Fruit fly (Drosophila melanogaster) Kc167 (cell line): ENCODE results near the gene CG32115.

Experiments used
- Myc ChIP-seq: fragments of >200 bp; optimal IDR thresholded peaks from 2 replicates; lab custom pipeline; 2017; ENCODE audit warnings: missing external identifiers
- Sin3A ChIP-seq: fragments of >200 bp; optimal IDR thresholded peaks from 2 replicates; lab custom pipeline; 2018; ENCODE audit warnings: missing external identifiers
- h ChIP-seq: fragments of >200 bp; optimal IDR thresholded peaks from 3 replicates; lab custom pipeline; 2018; ENCODE audit warnings: missing external identifiers
- insv ChIP-seq: fragments of >200 bp; optimal IDR thresholded peaks from 3 replicates; lab custom pipeline; 2018; ENCODE audit warnings: missing external identifiers
- psq ChIP-seq: fragments of >200 bp; optimal IDR thresholded peaks from 2 replicates; lab custom pipeline; 2017; ENCODE audit warnings: missing external identifiers
- ttk ChIP-seq: sonication (Bioruptor generic); optimal IDR thresholded peaks from 2 replicates; lab custom pipeline; 2017; ENCODE audit warnings: missing external identifiers

CG32115 gene

DNA sequence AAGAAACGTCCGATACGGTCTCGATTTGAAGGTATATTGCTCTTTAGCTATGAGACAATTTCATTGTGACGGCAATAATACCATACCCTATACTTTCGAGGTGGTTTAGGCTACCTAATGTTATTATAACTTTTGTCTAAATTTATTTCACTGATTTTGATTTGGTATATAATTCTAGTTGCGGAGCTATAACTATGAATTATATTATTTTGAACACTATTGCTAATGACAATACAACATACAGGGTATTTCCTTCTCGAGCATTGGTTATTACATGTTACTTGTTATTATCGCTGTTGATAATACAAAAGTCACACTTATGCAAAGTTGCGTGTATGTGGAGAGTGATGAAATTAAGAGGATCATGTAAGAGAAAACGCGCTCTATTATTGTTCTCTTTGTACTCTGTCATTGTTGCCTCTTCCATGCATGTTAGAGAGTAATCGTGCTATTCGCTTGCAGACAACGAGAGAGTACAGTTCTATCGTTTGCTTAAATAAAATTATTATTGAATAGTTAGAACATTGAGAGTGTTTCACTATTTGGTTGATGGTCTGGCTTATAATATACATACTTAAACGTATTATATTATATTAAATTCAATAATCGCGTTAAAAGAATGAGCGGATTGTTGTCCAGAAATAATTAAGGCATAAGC lies at the start of gene CG32115:
Gene CG32115, minus strand, starts transcription at position 38 of the 658 bp plus-strand sequence.
- TF ChIP-seq insv (lab: Kevin White, UChicago) = no peak
- TF ChIP-seq Myc = no peak

- TF ChIP-seq psq (no peak), ttk (lab: Kevin White, UChicago) (no peak)
Observed at dm6 chr3L:12954547-12954946, 41.1 kb upstream of the CG32115 start, which contains the start of gene CG10752. Gene CG10752 (minus strand): TSS chr3L:12954647.

- TF ChIP-seq psq (no peak), insv (lab: Kevin White, UChicago) (no peak), Sin3A (lab: Kevin White, UChicago) (no peak), ttk (lab: Kevin White, UChicago) (no peak), h (lab: Kevin White, UChicago) (no peak), Myc (no peak)
Observed at dm6 chr3L:12949386-12949785, 35.9 kb upstream of the CG32115 start.

DNA sequence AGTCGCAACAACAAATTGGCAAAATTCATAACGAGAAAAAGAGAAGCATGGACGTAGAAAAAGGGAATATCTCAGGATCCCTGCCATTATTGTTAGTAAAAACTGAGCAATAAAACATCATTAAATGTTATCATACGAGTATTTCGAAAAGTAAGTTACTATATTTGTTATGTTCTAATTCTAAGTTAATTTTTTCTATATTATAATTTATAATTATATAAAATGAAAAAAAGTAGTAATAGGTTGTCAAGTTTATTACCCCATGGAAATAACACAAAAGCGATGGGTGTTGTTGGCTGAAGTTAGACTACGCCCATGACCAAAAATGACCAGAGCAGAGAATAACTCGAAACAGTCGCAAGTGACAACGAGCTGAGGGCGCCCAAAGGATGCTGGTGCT lies 2.0 kb upstream of the CG32115 start:
- TF ChIP-seq Myc (no peak), psq (no peak), Sin3A (lab: Kevin White, UChicago) (no peak), insv (lab: Kevin White, UChicago) (no peak), h (lab: Kevin White, UChicago) (no peak), ttk (lab: Kevin White, UChicago) (no peak)

DNA sequence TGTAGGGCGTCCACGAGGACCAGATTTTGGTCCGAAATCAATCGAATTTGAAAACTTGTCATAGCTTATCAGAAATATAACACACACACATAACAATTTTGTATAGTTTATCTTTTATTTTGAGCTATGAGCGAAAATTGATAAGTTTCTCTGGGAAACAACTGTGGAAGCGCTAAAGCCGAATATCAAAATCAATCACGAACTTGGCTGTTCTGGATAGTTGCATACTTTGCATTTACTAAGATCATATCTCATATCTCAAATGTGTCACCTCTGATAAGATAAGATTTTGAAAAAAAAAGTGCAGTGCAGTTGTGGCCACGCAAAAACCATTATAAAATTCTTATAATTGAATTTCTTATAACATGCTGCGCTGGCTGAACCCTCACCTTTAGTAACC lies 9.8 kb downstream of the CG32115 start, which contains the start of gene CG32117:
Gene CG32117, minus strand, starts transcription at position 101 of the 400 bp plus-strand sequence.
- TF ChIP-seq Myc (no peak), insv (lab: Kevin White, UChicago) (no peak), psq (no peak), h (lab: Kevin White, UChicago) (no peak), ttk (lab: Kevin White, UChicago) (no peak), Sin3A (lab: Kevin White, UChicago) (no peak)

DNA sequence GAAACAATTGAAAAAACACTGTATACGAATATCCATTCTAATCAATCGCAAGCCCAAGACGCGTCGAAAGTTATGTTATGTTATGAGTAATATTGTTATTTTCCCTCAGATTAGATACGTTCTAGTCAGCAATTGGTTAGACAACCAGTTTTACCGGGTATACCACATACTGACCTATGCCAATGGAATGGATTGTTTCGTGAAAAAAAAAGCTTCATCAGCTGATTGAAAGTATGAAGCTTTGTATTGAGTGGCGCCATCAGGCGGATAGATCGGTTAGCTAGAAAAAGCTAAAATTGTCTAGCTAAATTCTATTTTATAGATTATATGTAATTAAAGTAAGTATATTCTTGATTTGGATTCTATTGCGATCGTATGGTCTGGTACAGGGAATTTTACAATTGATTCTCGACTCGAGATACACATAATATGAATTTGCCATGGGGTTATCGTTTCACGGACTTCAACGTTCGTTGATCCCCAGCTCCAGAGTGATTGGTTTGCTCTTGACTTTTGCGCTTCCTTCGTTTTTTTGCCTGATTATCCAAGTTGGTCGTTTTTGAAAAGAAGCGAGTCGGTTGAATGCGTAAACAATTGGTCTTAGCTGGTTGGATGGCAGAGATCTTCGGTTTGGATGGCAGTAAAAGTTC lies 10.7 kb downstream of the CG32115 start, which contains the start of gene CG12520:
Gene CG12520, minus strand, starts transcription at position 159 of the 650 bp plus-strand sequence.
- TF ChIP-seq Myc = no peak
- TF ChIP-seq Sin3A (lab: Kevin White, UChicago) = no peak
- TF ChIP-seq ttk (lab: Kevin White, UChicago) = no peak
- TF ChIP-seq h (lab: Kevin White, UChicago) = no peak
- no peak for TF ChIP-seq insv (lab: Kevin White, UChicago)
- TF ChIP-seq psq = no peak

dm6 chr3L:12892485-12893173 lies 20.8 kb downstream of the CG32115 start, which contains the start of gene CG14118:
Gene CG14118 (plus strand): TSS chr3L:12892658.
- TF ChIP-seq insv (lab: Kevin White, UChicago) = no peak
- TF ChIP-seq Myc = no peak
- TF ChIP-seq Sin3A (lab: Kevin White, UChicago) = no peak
- TF ChIP-seq ttk (lab: Kevin White, UChicago) = no peak
- no peak for TF ChIP-seq h (lab: Kevin White, UChicago)
- TF ChIP-seq psq = no peak

DNA sequence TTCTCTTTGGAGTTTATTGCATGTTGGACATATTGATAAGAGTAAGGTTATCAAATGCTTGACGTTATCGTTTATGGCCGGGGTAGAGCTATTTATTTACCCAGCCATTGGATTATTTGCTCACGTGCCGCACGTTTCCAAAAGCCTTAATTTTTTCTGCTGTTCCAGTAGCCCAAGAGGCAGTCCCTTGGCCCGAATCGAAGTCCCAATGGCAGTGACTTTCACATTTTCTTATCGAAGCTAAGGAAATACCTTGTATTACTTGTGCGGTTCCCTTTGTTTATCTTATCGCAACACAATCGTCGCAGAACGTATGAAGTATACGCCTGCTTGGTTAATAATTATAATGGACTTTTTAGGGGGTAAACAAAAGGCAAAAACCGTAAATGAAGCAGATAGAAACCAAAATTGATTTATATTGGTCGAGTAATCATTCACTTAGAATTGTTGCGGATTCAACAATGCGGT lies 24.1 kb downstream of the CG32115 start, which contains the start of gene CG43894:
Gene CG43894, plus strand, starts transcription at position 418 of the 468 bp plus-strand sequence.
- no peak for TF ChIP-seq Myc
- TF ChIP-seq h (lab: Kevin White, UChicago) = no peak
- no peak for TF ChIP-seq Sin3A (lab: Kevin White, UChicago)
- no peak for TF ChIP-seq ttk (lab: Kevin White, UChicago)
- TF ChIP-seq psq = no peak
- no peak for TF ChIP-seq insv (lab: Kevin White, UChicago)

DNA sequence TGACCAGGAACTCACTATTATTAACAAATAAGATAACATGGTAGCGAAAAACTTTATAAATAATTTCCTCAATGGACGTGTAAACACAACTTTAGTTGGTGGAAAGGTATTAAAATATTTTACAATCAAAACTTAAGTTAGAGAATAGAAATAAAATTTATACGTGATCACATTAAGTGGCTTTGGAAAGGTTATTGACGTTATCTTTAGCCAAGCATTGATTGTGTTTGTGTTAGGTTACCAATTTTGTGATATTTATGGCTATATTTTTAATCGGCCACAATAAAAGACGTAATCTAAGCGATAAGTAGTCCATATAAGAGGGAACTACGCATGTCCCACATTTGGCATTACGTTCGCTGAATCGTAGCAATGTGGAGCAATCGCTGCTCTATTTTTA lies 28.8 kb downstream of the CG32115 start, which contains the start of gene CG14120:
Gene CG14120, plus strand, starts transcription at position 360 of the 400 bp plus-strand sequence.
- TF ChIP-seq ttk (lab: Kevin White, UChicago) (no peak), insv (lab: Kevin White, UChicago) (no peak), Myc (no peak), h (lab: Kevin White, UChicago) (no peak), psq (no peak), Sin3A (lab: Kevin White, UChicago) (no peak)

DNA sequence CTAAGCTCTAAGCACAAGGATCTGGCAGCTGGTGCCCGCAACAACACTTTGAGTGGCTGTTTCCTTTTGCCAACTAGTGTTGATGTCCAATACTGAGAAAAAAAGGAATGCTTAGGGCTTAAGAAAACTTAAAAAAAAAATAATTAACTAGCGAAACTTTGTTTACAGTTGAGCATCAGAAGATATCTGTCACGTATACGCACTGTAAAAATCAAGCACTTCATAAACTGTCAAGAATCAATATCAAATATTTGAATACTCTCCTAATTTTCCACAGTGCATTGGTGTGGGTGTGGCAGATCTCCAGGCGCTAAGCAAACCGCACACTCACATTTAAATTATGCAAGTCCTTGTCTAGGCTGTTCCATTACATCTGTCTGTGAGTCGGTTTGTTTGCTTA lies 39.2 kb downstream of the CG32115 start:
- TF ChIP-seq Myc = no peak
- TF ChIP-seq insv (lab: Kevin White, UChicago) = no peak
- no peak for TF ChIP-seq h (lab: Kevin White, UChicago)

dm6 chr3L:12867956-12868443 lies 45.4 kb downstream of the CG32115 start:
- TF ChIP-seq insv (lab: Kevin White, UChicago) (no peak), psq (no peak), Myc (no peak), ttk (lab: Kevin White, UChicago) (no peak), Sin3A (lab: Kevin White, UChicago) (no peak), h (lab: Kevin White, UChicago) (no peak)

DNA sequence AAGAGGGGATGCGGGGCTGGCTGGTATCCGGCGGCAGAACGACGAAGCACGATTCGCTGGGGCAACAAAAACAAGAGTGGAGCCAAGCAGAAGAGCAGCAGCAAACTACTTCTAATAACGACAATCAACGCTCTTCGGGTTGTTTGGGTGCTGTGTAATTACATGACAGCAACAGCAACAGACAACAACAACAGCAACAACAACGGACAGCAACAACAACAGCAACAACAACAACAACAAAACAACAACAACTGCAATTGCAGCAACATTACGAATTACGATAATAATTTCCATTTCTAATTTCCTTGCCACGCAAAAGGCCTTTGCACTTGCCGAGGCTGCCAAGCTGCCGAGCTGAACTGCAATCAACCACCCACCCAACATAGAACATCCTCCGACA lies 49.0 kb downstream of the CG32115 start:
- TF ChIP-seq Myc = no peak
- TF ChIP-seq insv (lab: Kevin White, UChicago) = no peak
- TF ChIP-seq ttk (lab: Kevin White, UChicago) = no peak
- no peak for TF ChIP-seq h (lab: Kevin White, UChicago)
- no peak for TF ChIP-seq psq
- no peak for TF ChIP-seq Sin3A (lab: Kevin White, UChicago)
